Worm (Caenorhabditis elegans) whole organism, L4/young adult: Measurements from ENCODE around the gene F56A11.6.

Experiments used
- W03F9.2 ChIP-seq: fragments of 150-350 bp; optimal IDR thresholded peaks from 2 replicates; lab custom pipeline; 2014; ENCODE audit warnings: missing biosample characterization, missing genetic modification characterization
- dao-5 ChIP-seq: sonication (generic microtip); optimal IDR thresholded peaks from 2 replicates; lab custom pipeline; 2016; ENCODE audit warnings: missing genotype, missing genetic modification characterization, moderate library complexity, missing compliant biosample characterization
- him-1 ChIP-seq: sonication (generic microtip); optimal IDR thresholded peaks from 2 replicates; lab custom pipeline; 2016; ENCODE audit warnings: missing genotype, missing genetic modification reagents, missing genetic modification characterization, missing compliant biosample characterization

F56A11.6 gene

DNA sequence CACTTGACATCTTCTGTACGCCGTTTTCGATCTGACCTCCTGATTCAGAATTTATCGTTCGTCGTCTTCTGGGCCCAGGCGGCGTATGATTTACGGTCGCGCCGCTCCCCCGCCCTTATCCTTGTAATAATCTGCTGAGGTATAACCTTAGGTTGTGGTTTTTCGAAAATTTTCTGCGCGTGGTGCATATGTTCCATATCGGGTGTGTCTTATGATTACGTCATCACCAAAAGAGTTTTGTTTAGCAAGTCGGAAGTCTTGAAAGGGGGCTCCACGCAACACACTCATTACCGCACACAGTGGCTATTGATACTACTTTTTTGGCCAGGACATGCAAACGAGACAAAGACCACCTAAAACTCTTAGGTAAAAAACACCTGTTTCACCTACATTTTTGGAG lies 21.2 kb downstream of the F56A11.6 start:
- no peak for TF ChIP-seq him-1
- no peak for TF ChIP-seq dao-5 (tag; lab: Kevin White, UChicago)
- no peak for TF ChIP-seq W03F9.2

DNA sequence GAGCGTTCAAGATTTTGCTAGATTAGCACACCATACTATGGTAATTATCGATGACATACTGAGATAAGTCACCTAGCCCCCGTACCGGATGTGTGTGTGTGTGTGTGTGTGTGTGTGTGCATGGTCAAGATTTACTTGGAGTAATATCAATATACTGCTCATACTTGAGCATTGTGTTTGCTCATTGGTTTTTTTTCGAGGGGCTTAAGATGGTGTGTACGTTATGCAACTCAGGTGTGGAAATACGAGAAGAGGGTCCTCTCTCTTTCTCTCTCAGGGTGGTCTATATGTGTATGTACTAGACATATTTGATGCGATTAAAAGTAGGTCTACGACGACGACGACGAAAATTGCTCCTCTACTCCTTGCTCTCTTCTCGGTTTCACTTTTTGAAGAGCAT lies 21.7 kb downstream of the F56A11.6 start:
- TF ChIP-seq him-1 = no peak
- no peak for TF ChIP-seq W03F9.2
- no peak for TF ChIP-seq dao-5 (tag; lab: Kevin White, UChicago)

DNA sequence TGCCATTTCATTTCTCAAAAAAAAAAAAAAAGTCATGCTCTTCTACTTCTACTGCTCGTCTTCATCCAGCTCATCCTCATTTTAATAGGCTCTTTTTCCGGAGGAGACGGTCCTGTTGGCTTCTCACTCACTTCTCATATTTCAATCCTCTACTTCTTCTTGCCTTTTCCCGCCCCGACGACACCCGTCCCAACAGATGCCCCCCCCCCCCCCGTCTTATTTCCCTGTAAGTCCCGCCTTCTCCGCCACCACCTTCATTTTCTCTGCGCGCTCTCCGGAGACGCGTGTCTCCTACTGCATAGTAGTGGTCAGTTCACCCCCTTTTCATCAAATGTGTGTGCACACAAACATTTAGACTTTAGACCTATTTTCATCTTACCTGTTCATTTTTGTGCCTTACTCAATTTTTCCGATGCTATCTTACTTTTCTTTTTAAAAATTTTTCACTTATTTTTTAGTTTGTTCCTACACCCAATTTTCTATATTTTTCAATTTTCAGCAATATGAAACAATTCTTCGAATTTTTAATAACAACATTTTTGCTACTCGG lies 23.2 kb downstream of the F56A11.6 start, which contains the start of gene efn-4:
Gene efn-4 (plus strand): TSS at position 500 of the 550 bp plus-strand sequence.
- no peak for TF ChIP-seq him-1
- TF ChIP-seq dao-5 (tag; lab: Kevin White, UChicago) = no peak
- TF ChIP-seq W03F9.2 = no peak

DNA sequence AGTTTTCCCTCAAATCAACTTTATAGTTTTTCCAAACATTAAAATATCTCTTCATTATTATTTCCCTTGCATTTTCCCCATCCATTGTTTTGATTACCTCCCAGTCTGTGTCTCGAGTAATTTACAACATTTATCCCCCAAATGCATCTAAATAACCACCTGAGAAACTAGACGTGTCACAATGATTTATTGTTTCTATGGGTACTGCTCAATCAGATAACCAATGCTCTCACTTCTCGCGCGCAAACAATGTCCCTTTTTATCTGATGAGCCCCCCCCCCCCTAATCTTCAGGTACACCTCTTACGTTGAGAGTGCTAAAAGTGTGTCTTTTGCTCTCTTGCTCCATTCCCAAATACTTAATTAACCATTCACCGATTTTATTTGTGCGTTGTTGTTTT lies 28.0 kb downstream of the F56A11.6 start:
- TF ChIP-seq dao-5 (tag; lab: Kevin White, UChicago) = no peak
- TF ChIP-seq him-1 = no peak
- TF ChIP-seq W03F9.2 = no peak

DNA sequence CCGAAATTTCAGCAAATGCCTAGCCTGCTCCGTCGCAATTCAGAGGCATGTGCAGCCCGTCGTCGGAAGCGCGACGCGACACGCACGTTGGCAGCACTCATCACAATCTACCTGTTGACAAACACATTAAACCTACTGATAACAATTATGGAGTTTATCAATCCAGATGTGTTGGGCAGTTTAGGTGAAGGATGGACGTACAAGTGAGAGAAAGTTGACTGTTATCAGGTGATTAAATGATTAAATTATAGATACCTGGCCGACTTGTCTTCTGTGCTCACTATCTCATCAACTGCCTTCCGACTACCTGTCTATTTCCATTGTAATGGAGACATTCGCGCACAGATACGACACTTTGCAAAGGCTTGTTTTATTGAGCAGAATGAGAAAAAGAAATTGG lies 30.1 kb downstream of the F56A11.6 start:
- TF ChIP-seq W03F9.2 = no peak
- TF ChIP-seq him-1 = no peak
- TF ChIP-seq dao-5 (tag; lab: Kevin White, UChicago) = no peak

DNA sequence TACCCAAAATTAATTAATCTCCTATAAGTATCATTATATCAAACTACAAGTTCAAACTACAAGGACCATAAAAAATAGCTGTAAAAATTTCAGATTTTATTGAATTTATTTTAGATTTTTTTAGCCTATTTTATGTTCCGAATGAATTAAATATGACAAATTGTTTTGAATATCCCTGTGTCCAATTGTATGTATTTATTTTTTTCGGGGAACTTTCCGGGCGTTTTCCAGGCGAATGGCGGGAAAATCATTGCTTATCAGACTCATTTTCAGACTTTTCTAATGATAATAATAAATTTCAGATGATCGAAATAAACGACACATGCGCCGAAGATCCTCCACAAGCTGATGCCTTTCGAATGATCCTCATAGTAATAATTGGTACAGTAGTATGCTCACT lies 34.0 kb downstream of the F56A11.6 start, which contains the start of gene F56A11.4:
Gene F56A11.4 (plus strand): TSS at position 301 of the 400 bp plus-strand sequence.
- no peak for TF ChIP-seq him-1
- no peak for TF ChIP-seq W03F9.2
- no peak for TF ChIP-seq dao-5 (tag; lab: Kevin White, UChicago)

DNA sequence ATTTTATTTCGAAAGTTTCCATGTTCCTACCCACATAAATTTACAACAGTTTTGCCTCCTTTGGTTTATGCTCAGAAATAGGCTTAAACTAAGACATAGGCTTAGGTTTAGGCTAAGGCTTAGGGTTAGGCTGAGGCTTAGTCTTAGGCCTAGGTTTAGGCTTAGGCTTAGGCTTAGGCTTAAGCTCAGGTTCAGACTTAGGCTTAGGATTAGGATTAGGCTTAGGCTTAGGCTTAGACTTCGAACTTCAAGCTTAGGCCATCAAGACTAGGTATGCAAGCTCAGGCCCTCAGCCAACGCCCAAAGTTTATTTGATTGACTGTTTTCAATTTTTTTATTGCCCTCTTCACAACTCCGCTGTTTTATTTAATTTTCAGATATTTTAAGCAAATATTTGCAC lies 36.2 kb downstream of the F56A11.6 start:
- TF ChIP-seq W03F9.2 (no peak), him-1 (no peak), dao-5 (tag; lab: Kevin White, UChicago) (no peak)

DNA sequence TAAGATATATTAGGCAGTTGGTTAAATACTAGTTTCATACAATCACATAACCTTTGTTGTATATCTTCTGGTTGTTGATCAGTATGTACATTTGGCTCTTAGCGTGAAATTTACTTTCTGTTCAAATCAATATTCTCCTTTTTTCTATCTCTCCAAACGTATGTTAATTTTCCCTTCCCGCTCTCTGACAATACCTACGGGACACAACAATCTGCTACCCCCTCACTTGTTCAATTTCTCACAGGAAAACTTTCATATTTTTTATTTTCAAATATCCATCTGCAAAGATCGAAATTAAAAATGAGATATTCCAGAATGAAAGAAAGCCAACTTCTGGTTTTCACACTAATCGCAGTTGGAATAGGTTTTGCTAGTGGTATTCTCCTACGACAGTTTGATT lies 50.2 kb downstream of the F56A11.6 start, which contains the start of gene glt-7:
Gene glt-7 (plus strand): TSS at position 301 of the 400 bp plus-strand sequence.
- TF ChIP-seq dao-5 (tag; lab: Kevin White, UChicago) (no peak), him-1 (no peak), W03F9.2 (no peak)
